Fruit fly (Drosophila melanogaster): Measurements from ENCODE around the gene Mp.

- no peak for TF ChIP-seq sv (GFP tag; optimal IDR thresholded peaks at IDR 0.05)
- no peak for TF ChIP-seq Jra (GFP tag; optimal IDR thresholded peaks at IDR 0.05)
These were observed 26.3 kb upstream of the Mp start, which contains the start of gene CG10063 for dm6 chr3L:6972367-6972766.
